Worm (Caenorhabditis elegans): Measurements from ENCODE around the gene C46C2.5.
A peak's percentile ranks its signal among the peaks of the same experiment; 100 is the strongest.

ce11 chrIV:9159863-9160262 is 32.6 kb downstream of the C46C2.5 start:
- no peak for TF ChIP-seq R02D3.7 (tag; optimal IDR thresholded peaks at IDR 0.05)
- no peak for TF ChIP-seq nhr-237 (tag; optimal IDR thresholded peaks at IDR 0.05)
- TF ChIP-seq skn-1 (tag; optimal IDR thresholded peaks at IDR 0.05), result no peak
- TF ChIP-seq unc-130 (GFP tag; optimal IDR thresholded peaks at IDR 0.05), result no peak
- TF ChIP-seq madf-9 (GFP tag; conservative IDR thresholded peaks at IDR 0.05), result no peak
- peak; percentile 79 for TF ChIP-seq nhr-28 (tag; optimal IDR thresholded peaks at IDR 0.05)
- no peak for TF ChIP-seq ama-1 (optimal IDR thresholded peaks at IDR 0.05)
- peak; percentile 96 for TF ChIP-seq dmd-6 (GFP tag; IDR thresholded peaks at IDR 0.05)

All from whole organism, L4 larva.